Fruit fly (Drosophila melanogaster): ENCODE measurements around the gene CG13795.

dm6 chr2L:7722723-7723122 lies 3.4 kb downstream of the CG13795 start, which contains the start of gene CG13794:
- TF ChIP-seq usp (GFP tag; optimal IDR thresholded peaks at IDR 0.05) (no peak), EcR (GFP tag; optimal IDR thresholded peaks at IDR 0.05) (no peak), pan (optimal IDR thresholded peaks at IDR 0.05) (no peak), Dll (optimal IDR thresholded peaks at IDR 0.05) (no peak)
